Fruit fly (Drosophila melanogaster) whole organism, embryonic: Measurements from ENCODE around the gene CG2685.
A peak's percentile ranks its signal among the peaks of the same experiment; 100 is the strongest.

Experiments used
- Abd-B ChIP-seq: fragments of 200-800 bp; sonication (Bioruptor generic); optimal IDR thresholded peaks from 2 replicates; lab custom pipeline; 2018; ENCODE audit warnings: missing biosample characterization, mild to moderate bottlenecking, missing genetic modification characterization, moderate library complexity
- Atf6 ChIP-seq: fragments of 200-800 bp; sonication (Bioruptor generic); IDR thresholded peaks from 2 replicates; pipeline ENCODE4 v1.3.6; 2022; ENCODE audit warnings: missing biosample characterization, missing genetic modification characterization
- CG10209 ChIP-seq: fragments of 200-800 bp; sonication (Bioruptor generic); optimal IDR thresholded peaks from 3 replicates; lab custom pipeline; 2017; ENCODE audit warnings: missing biosample characterization, mild to moderate bottlenecking, missing genetic modification characterization, missing genetic modification reagents
- CG10959 ChIP-seq: fragments of 200-800 bp; sonication (Bioruptor generic); IDR thresholded peaks from 2 replicates; pipeline ENCODE4 v1.3.6; 2022; ENCODE audit warnings: missing biosample characterization, missing genetic modification characterization
- CG11085 ChIP-seq: fragments of 200-800 bp; sonication (Bioruptor generic); IDR thresholded peaks from 2 replicates; pipeline ENCODE4 v1.3.6; 2022; ENCODE audit warnings: missing biosample characterization, missing genetic modification characterization
- CG11696 ChIP-seq: fragments of 200-800 bp; sonication (Bioruptor generic); IDR thresholded peaks from 2 replicates; pipeline ENCODE4 v1.3.6; 2022; ENCODE audit warnings: missing biosample characterization, missing genetic modification characterization
- CG12744 ChIP-seq: fragments of 200-800 bp; sonication (Bioruptor generic); optimal IDR thresholded peaks from 2 replicates; lab custom pipeline; 2016; ENCODE audit warnings: missing biosample characterization, missing genetic modification characterization
- CG13624 ChIP-seq: fragments of 200-800 bp; sonication (Bioruptor generic); optimal IDR thresholded peaks from 2 replicates; lab custom pipeline; 2016; ENCODE audit warnings: missing biosample characterization, missing genetic modification characterization
- CG1529 ChIP-seq: fragments of 200-800 bp; sonication (Bioruptor generic); optimal IDR thresholded peaks from 3 replicates; lab custom pipeline; 2018; ENCODE audit warnings: missing biosample characterization, missing genetic modification characterization
- CG15479 ChIP-seq: fragments of 200-800 bp; sonication (Bioruptor generic); optimal IDR thresholded peaks from 3 replicates; lab custom pipeline; 2019; ENCODE audit warnings: missing biosample characterization, mild to moderate bottlenecking, missing genetic modification characterization, moderate library complexity
- CG17328 ChIP-seq: fragments of 200-800 bp; sonication (Bioruptor generic); IDR thresholded peaks from 2 replicates; pipeline ENCODE4 v1.3.6; 2022; ENCODE audit warnings: missing biosample characterization, missing genetic modification characterization
- CG17359 ChIP-seq: fragments of 200-800 bp; sonication (Bioruptor generic); optimal IDR thresholded peaks from 3 replicates; lab custom pipeline; 2018; ENCODE audit warnings: missing biosample characterization, mild to moderate bottlenecking, missing genetic modification characterization, moderate library complexity
- CG18619 ChIP-seq: fragments of 200-800 bp; sonication (Bioruptor generic); optimal IDR thresholded peaks from 3 replicates; lab custom pipeline; 2017; ENCODE audit warnings: missing biosample characterization, mild to moderate bottlenecking, missing genetic modification characterization
- CG2889 ChIP-seq: fragments of 200-800 bp; sonication (Bioruptor generic); IDR thresholded peaks from 3 replicates; pipeline ENCODE4 v1.3.6; 2022; ENCODE audit warnings: missing biosample characterization, missing genetic modification characterization
- CG3995 ChIP-seq: fragments of 200-800 bp; sonication (Bioruptor generic); optimal IDR thresholded peaks from 3 replicates; lab custom pipeline; 2016; ENCODE audit warnings: missing biosample characterization, missing genetic modification characterization
- CG4707 ChIP-seq: fragments of 200-800 bp; sonication (Bioruptor generic); optimal IDR thresholded peaks from 2 replicates; lab custom pipeline; 2018; ENCODE audit warnings: missing biosample characterization, mild to moderate bottlenecking, missing genetic modification characterization, moderate library complexity
- CG5245 ChIP-seq: fragments of 200-800 bp; sonication (Bioruptor generic); optimal IDR thresholded peaks from 3 replicates; lab custom pipeline; 2016; ENCODE audit warnings: missing biosample characterization, missing genetic modification characterization
- CG6683 ChIP-seq: fragments of 200-800 bp; sonication (Bioruptor generic); optimal IDR thresholded peaks from 2 replicates; lab custom pipeline; 2017; ENCODE audit warnings: missing biosample characterization, mild to moderate bottlenecking, missing genetic modification characterization, missing genetic modification reagents
- CG8089 ChIP-seq: fragments of 200-800 bp; sonication (Bioruptor generic); optimal IDR thresholded peaks from 3 replicates; lab custom pipeline; 2016; ENCODE audit warnings: missing biosample characterization, missing genetic modification characterization
- CG9817 ChIP-seq: fragments of 200-800 bp; sonication (Bioruptor generic); optimal IDR thresholded peaks from 2 replicates; lab custom pipeline; 2018; ENCODE audit warnings: missing biosample characterization, mild to moderate bottlenecking, missing genetic modification characterization, moderate library complexity
- D ChIP-seq, 2 experiments: fragments of 200-800 bp in 1 of 2; fragments of >200 bp in 1 of 2; sonication (Bioruptor generic) in 1 of 2; optimal IDR thresholded peaks; 2 replicates in 1 of 2; 3 replicates in 1 of 2; lab custom pipeline; 2017; ENCODE audit warnings: mild to moderate bottlenecking in 1 of 2, missing biosample characterization in 1 of 2, missing genetic modification characterization in 1 of 2, missing genetic modification reagents in 1 of 2
- Deaf1 ChIP-seq: fragments of 200-800 bp; optimal IDR thresholded peaks from 3 replicates; lab custom pipeline; 2019; ENCODE audit warnings: missing biosample characterization, mild to moderate bottlenecking, missing genetic modification characterization, moderate library complexity
- Dfd ChIP-seq, 2 experiments: fragments of >200 bp; optimal IDR thresholded peaks; 2 replicates each; lab custom pipeline; 2017; ENCODE audit warnings: missing biosample characterization in 2 of 2, missing genetic modification characterization in 2 of 2
- Dp ChIP-seq: fragments of 200-800 bp; sonication (Bioruptor generic); optimal IDR thresholded peaks from 2 replicates; lab custom pipeline; 2018; ENCODE audit warnings: missing biosample characterization, mild to moderate bottlenecking, missing genetic modification characterization, moderate library complexity
- Gug ChIP-seq: fragments of 200-800 bp; sonication (Bioruptor generic); IDR thresholded peaks from 4 replicates; pipeline ENCODE4 v1.3.6; 2022; ENCODE audit warnings: missing biosample characterization, missing genetic modification characterization
- HHEX ChIP-seq: fragments of 200-800 bp; sonication (Bioruptor generic); optimal IDR thresholded peaks from 3 replicates; lab custom pipeline; 2017; ENCODE audit warnings: missing biosample characterization, mild to moderate bottlenecking, missing genetic modification characterization, missing genetic modification reagents
- Jarid2 ChIP-seq: fragments of 200-800 bp; sonication (Bioruptor generic); optimal IDR thresholded peaks from 3 replicates; lab custom pipeline; 2017; ENCODE audit warnings: mild to moderate bottlenecking, missing biosample characterization, missing genetic modification reagents, missing genetic modification characterization
- Max ChIP-seq: fragments of 200-800 bp; sonication (Bioruptor generic); optimal IDR thresholded peaks from 2 replicates; lab custom pipeline; 2016; ENCODE audit warnings: missing biosample characterization, mild to moderate bottlenecking, missing genetic modification characterization
- NC2β ChIP-seq: fragments of 200-800 bp; sonication (Bioruptor generic); optimal IDR thresholded peaks from 2 replicates; lab custom pipeline; 2016; ENCODE audit warnings: missing biosample characterization, missing genetic modification characterization
- NFAT ChIP-seq: fragments of 200-800 bp; sonication (Bioruptor generic); IDR thresholded peaks from 2 replicates; pipeline ENCODE4 v1.3.6; 2022; ENCODE audit warnings: missing biosample characterization, missing genetic modification characterization
- Neu2 ChIP-seq: fragments of 200-800 bp; sonication (Bioruptor generic); optimal IDR thresholded peaks from 3 replicates; lab custom pipeline; 2016; ENCODE audit warnings: missing biosample characterization, missing genetic modification characterization, borderline replicate concordance
- PHDP ChIP-seq: fragments of 200-800 bp; sonication (Bioruptor generic); optimal IDR thresholded peaks from 3 replicates; lab custom pipeline; 2018; ENCODE audit warnings: missing biosample characterization, mild to moderate bottlenecking, missing genetic modification characterization, moderate library complexity
- TFAM ChIP-seq: fragments of 200-800 bp; sonication (Bioruptor generic); optimal IDR thresholded peaks from 2 replicates; lab custom pipeline; 2017; ENCODE audit warnings: missing biosample characterization, missing genetic modification characterization, inconsistent platforms
- ab ChIP-seq: fragments of 200-800 bp; sonication (Bioruptor generic); optimal IDR thresholded peaks from 2 replicates; lab custom pipeline; 2016; ENCODE audit warnings: missing biosample characterization, missing genetic modification characterization
- az2 ChIP-seq: fragments of 200-800 bp; sonication (Bioruptor generic); optimal IDR thresholded peaks from 3 replicates; lab custom pipeline; 2016; ENCODE audit warnings: missing biosample characterization, missing genetic modification characterization
- caup ChIP-seq: fragments of 200-800 bp; sonication (Bioruptor generic); optimal IDR thresholded peaks from 3 replicates; lab custom pipeline; 2017; ENCODE audit warnings: missing biosample characterization, mild to moderate bottlenecking, missing genetic modification characterization, moderate library complexity; ENCODE audit not compliant: severe bottlenecking
- dan ChIP-seq: fragments of 200-800 bp; sonication (Bioruptor generic); IDR thresholded peaks from 2 replicates; pipeline ENCODE4 v1.3.6; 2022; ENCODE audit warnings: missing biosample characterization, missing genetic modification characterization
- dmrt99B ChIP-seq: fragments of 200-800 bp; sonication (Bioruptor generic); optimal IDR thresholded peaks from 2 replicates; lab custom pipeline; 2018; ENCODE audit warnings: missing biosample characterization, mild to moderate bottlenecking, missing genetic modification characterization, moderate library complexity
- fd3F ChIP-seq: fragments of 200-800 bp; sonication (Bioruptor generic); optimal IDR thresholded peaks from 2 replicates; lab custom pipeline; 2018; ENCODE audit warnings: missing biosample characterization, mild to moderate bottlenecking, missing genetic modification characterization, moderate library complexity
- fru ChIP-seq: fragments of >200 bp; optimal IDR thresholded peaks from 2 replicates; lab custom pipeline; 2017
- grau ChIP-seq: fragments of 200-800 bp; optimal IDR thresholded peaks from 3 replicates; lab custom pipeline; 2019; ENCODE audit warnings: missing biosample characterization, mild to moderate bottlenecking, missing genetic modification characterization, moderate library complexity
- gsb ChIP-seq: fragments of 200-800 bp; sonication (Bioruptor generic); IDR thresholded peaks from 2 replicates; pipeline ENCODE4 v1.3.6; 2022; ENCODE audit warnings: missing biosample characterization, missing genetic modification characterization
- inv ChIP-seq: fragments of 200-800 bp; sonication (Bioruptor generic); IDR thresholded peaks from 2 replicates; pipeline ENCODE4 v1.3.6; 2022; ENCODE audit warnings: missing biosample characterization, missing genetic modification characterization; ENCODE audit not compliant: partially characterized antibody
- kah ChIP-seq: fragments of 200-800 bp; sonication (Bioruptor generic); optimal IDR thresholded peaks from 2 replicates; lab custom pipeline; 2018; ENCODE audit warnings: missing biosample characterization, mild to moderate bottlenecking, missing genetic modification characterization
- p53 ChIP-seq: fragments of 200-800 bp; sonication (Bioruptor generic); optimal IDR thresholded peaks from 2 replicates; lab custom pipeline; 2016; ENCODE audit warnings: missing biosample characterization, missing genetic modification characterization
- run ChIP-seq: fragments of 200-800 bp; sonication (Bioruptor generic); optimal IDR thresholded peaks from 3 replicates; lab custom pipeline; 2018; ENCODE audit warnings: missing biosample characterization, mild to moderate bottlenecking, missing genetic modification characterization
- sima ChIP-seq: fragments of 200-800 bp; sonication (Bioruptor generic); optimal IDR thresholded peaks from 2 replicates; lab custom pipeline; 2016; ENCODE audit warnings: missing biosample characterization, missing genetic modification characterization
- slou ChIP-seq: fragments of 200-800 bp; sonication (Bioruptor generic); optimal IDR thresholded peaks from 3 replicates; lab custom pipeline; 2016; ENCODE audit warnings: missing biosample characterization, missing genetic modification characterization
- slp2 ChIP-seq: fragments of 200-800 bp; sonication (Bioruptor generic); optimal IDR thresholded peaks from 2 replicates; lab custom pipeline; 2016; ENCODE audit warnings: missing biosample characterization, missing genetic modification characterization
- tap ChIP-seq: fragments of 200-800 bp; optimal IDR thresholded peaks from 3 replicates; lab custom pipeline; 2019; ENCODE audit warnings: missing biosample characterization, mild to moderate bottlenecking, missing genetic modification characterization, moderate library complexity
- ttk ChIP-seq: fragments of 200-800 bp; sonication (Bioruptor generic); IDR thresholded peaks from 2 replicates; pipeline ENCODE4 v2.1.2; 2022; ENCODE audit warnings: missing biosample characterization, missing genetic modification characterization

CG2685 gene

DNA sequence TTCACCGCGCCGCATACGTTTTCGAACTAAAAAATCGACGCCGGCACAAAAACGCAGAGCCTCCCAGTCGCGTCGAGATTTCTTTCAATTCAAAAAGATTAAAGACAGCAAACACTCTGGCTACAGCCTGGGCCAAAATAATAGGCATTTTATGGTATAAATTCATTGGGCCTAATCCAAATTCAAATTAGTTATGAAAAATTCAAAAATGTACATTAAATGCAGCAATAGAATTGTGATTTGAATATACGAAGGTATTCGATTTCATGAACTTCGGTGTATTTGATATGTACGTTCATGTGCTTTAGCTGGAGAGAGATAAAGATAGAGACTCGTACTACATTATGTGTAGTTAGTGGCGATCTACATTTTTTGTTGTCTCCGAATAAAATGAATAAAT is 30.3 kb upstream of the CG2685 start, which contains the start of gene Syx4 (continued):
- peak; percentile 52 for TF ChIP-seq CG3995
- peak; percentile 79 for TF ChIP-seq CG5245
- TF ChIP-seq PHDP = peak; percentile 95
- peak; percentile 86 for TF ChIP-seq CG18619 (GFP tag; lab: Kevin White, UChicago)
- peak; percentile 74 for TF ChIP-seq Abd-B
- peak; percentile 85 for TF ChIP-seq NFAT
- peak; percentile 87 for TF ChIP-seq Max (GFP tag; lab: Kevin White, UChicago)
- TF ChIP-seq CG17328 (GFP tag; lab: Robert Waterston, UW) = peak; percentile 91
- peak; percentile 87 for TF ChIP-seq CG12744 (GFP tag; lab: Kevin White, UChicago)
- no peak for TF ChIP-seq fru (lab: Kevin White, UChicago)
- peak; percentile 92 for TF ChIP-seq fd3F (GFP tag; lab: Kevin White, UChicago)
- TF ChIP-seq tap (tag; lab: Kevin White, UChicago) = peak; percentile 93
- peak; percentile 87 for TF ChIP-seq gsb (GFP tag; lab: Robert Waterston, UW)
- no peak for TF ChIP-seq CG15479 (GFP tag; lab: Kevin White, UChicago)
- TF ChIP-seq grau (tag; lab: Kevin White, UChicago) = peak; percentile 91
- TF ChIP-seq D (optimal IDR thresholded peaks at IDR 0.05; lab: Kevin White, UChicago) = no peak
- TF ChIP-seq D (GFP tag; optimal IDR thresholded peaks at IDR 0.05; lab: Kevin White, UChicago) = peak; percentile 77
- TF ChIP-seq run (tag; lab: Kevin White, UChicago) = peak; percentile 85
- TF ChIP-seq ttk (GFP tag; lab: Robert Waterston, UW) = peak; percentile 86
- peak; percentile 98 for TF ChIP-seq CG11696 (GFP tag; lab: Robert Waterston, UW)
- no peak for TF ChIP-seq slou (GFP tag; lab: Kevin White, UChicago)
- peak; percentile 79 for TF ChIP-seq slp2 (GFP tag; lab: Kevin White, UChicago)
- TF ChIP-seq CG8089 (GFP tag; lab: Kevin White, UChicago) = peak; percentile 80
- TF ChIP-seq CG2889 (GFP tag; lab: Robert Waterston, UW) = peak; percentile 77
- TF ChIP-seq Dp (GFP tag; lab: Kevin White, UChicago) = no peak
- TF ChIP-seq CG4707 = peak; percentile 61
- peak; percentile 22 for TF ChIP-seq TFAM (GFP tag; lab: Kevin White, UChicago)
- no peak for TF ChIP-seq Dfd (GFP tag; optimal IDR thresholded peaks at IDR 0.05; lab: Kevin White, UChicago)
- peak; percentile 82 for TF ChIP-seq kah (GFP tag; lab: Kevin White, UChicago)
- peak; percentile 94 for TF ChIP-seq HHEX (GFP tag; lab: Kevin White, UChicago)
- TF ChIP-seq Gug (GFP tag; lab: Robert Waterston, UW) = peak; percentile 80; the same call in 3 of the 4 replicates
- TF ChIP-seq p53 = peak; percentile 62
- peak; percentile 84 for TF ChIP-seq CG11085 (GFP tag; lab: Robert Waterston, UW)
- TF ChIP-seq dan (GFP tag; lab: Robert Waterston, UW) = no peak
- TF ChIP-seq ab (GFP tag; lab: Kevin White, UChicago) = peak; percentile 46
- TF ChIP-seq caup = peak; percentile 93
- TF ChIP-seq NC2β = peak; percentile 82
- peak; percentile 73 for TF ChIP-seq CG1529 (GFP tag; lab: Kevin White, UChicago)
- no peak for TF ChIP-seq Neu2 (GFP tag; lab: Kevin White, UChicago)
- peak; percentile 94 for TF ChIP-seq CG17359
- peak; percentile 82 for TF ChIP-seq CG6683 (GFP tag; lab: Kevin White, UChicago)
- TF ChIP-seq inv = no peak
- TF ChIP-seq dmrt99B (tag; lab: Kevin White, UChicago) = peak; percentile 95
- peak; percentile 67 for TF ChIP-seq Jarid2 (GFP tag; lab: Kevin White, UChicago)
- peak; percentile 83 for TF ChIP-seq CG13624 (GFP tag; lab: Kevin White, UChicago)
- peak; percentile 72 for TF ChIP-seq Deaf1 (tag; lab: Kevin White, UChicago)
- peak; percentile 90 for TF ChIP-seq CG10209 (GFP tag; lab: Kevin White, UChicago)
- peak; percentile 88 for TF ChIP-seq CG9817 (tag; lab: Kevin White, UChicago)
- peak; percentile 94 for TF ChIP-seq Atf6 (GFP tag; lab: Robert Waterston, UW)
- peak; percentile 86 for TF ChIP-seq az2 (GFP tag; lab: Kevin White, UChicago)
- TF ChIP-seq sima = peak; percentile 76
- TF ChIP-seq CG10959 (GFP tag; lab: Robert Waterston, UW) = peak; percentile 58; the same call in 1 of the 2 replicates
